Worm (Caenorhabditis elegans) whole organism, L4/young adult: ENCODE measurements around the gene scd-1.

Experiments used
- W03F9.2 ChIP-seq: fragments of 150-350 bp; optimal IDR thresholded peaks from 2 replicates; lab custom pipeline; 2014; ENCODE audit warnings: missing biosample characterization, missing genetic modification characterization
- dao-5 ChIP-seq: sonication (generic microtip); optimal IDR thresholded peaks from 2 replicates; lab custom pipeline; 2016; ENCODE audit warnings: missing genotype, missing genetic modification characterization, moderate library complexity, missing compliant biosample characterization
- him-1 ChIP-seq: sonication (generic microtip); optimal IDR thresholded peaks from 2 replicates; lab custom pipeline; 2016; ENCODE audit warnings: missing genotype, missing genetic modification reagents, missing genetic modification characterization, missing compliant biosample characterization

Gene scd-1

DNA sequence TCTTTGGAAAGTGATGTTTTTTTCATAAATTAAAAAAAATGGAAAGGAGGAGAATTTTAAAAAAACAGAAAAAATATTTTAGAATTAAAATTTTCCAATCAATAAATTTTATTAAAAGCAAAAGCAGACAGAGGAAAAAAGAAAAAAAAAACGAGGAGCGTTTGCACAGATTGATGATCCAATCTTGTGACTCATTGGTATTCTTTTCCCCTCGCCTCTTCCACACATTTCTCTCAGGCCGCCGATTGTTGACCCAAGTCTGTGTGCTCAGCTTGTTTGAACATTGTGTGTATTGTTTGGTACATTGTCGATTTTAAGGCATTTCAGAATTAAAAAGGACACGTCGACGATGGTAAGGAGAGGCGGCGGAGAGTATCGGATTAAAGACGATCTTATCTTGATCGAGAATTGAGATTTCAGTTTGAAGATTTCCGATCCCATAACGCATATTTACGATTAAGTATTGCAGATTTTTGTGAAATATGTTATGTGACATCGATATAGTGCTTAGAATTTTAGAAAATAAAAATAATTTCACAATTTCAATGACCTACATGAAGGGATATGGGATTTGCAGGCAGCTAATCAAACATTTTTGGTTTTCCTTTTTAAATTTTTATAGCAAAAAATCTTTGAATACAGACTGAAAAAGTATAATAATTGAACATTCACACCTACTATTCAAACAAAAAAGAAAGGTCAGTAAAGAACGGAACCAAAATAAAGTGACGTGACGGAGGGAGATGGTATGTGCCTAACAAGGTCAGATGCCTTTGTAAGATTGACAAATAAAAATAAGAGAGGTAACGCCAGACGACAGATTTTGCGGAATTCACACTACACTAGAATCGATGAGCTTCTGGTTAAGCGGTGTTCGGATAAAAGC lies 9.8 kb downstream of the scd-1 start:
- no peak for TF ChIP-seq him-1 (tag; lab: Kevin White, UChicago)
- TF ChIP-seq W03F9.2 (tag; lab: Kevin White, UChicago): no peak
- no peak for TF ChIP-seq dao-5 (tag; lab: Kevin White, UChicago)

DNA sequence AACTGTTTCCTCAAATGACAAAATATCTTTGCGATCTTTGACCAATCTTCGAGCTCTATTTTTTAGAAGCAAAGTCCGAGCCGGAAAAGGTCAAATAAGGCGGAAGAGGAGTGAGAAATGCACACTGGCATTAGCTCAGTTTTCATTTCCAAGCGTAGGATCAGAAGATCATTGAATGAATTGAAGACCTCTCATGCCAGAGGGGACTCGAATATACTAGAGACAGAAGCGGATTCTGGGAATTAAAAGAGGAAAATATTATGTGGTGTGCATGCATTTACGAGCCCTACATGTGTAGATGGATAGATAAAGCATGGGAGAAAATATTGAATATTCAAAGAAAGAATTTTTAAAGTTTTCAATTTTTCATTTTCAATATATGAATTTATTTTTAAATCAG lies 12.2 kb downstream of the scd-1 start:
- TF ChIP-seq dao-5 (tag; lab: Kevin White, UChicago): no peak
- TF ChIP-seq him-1 (tag; lab: Kevin White, UChicago): no peak
- TF ChIP-seq W03F9.2 (tag; lab: Kevin White, UChicago): no peak

DNA sequence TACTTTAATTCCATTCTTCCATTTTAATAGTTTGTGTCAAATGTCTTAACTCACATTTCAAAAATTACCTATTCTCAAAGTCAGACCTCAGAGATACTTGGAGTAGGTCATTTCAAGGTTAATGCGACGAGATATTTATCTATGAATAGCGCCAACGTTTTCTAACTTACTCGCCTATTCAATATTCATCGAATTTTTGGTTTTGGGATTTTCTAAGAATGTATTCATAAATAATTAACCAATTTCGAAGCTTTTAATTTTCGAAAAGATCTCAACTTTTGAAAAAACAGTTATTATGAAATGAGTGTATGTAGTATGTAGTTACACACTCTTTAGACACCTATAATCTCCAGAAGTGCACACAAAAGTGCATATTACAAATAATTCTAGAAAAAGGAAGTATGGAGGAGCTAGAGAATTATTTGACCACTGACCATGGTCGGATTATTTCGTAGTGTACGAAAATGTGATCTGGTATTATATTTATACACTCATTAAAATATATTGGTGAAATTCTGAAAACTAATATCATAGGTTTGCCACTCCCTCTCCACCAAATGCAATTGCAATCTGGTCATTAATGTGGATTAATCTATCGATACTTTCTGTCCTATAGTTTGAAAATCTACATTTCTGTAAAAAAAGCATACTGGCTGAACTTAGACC lies 13.0 kb downstream of the scd-1 start:
- TF ChIP-seq him-1 (tag; lab: Kevin White, UChicago) (no peak), dao-5 (tag; lab: Kevin White, UChicago) (no peak), W03F9.2 (tag; lab: Kevin White, UChicago) (no peak)

DNA sequence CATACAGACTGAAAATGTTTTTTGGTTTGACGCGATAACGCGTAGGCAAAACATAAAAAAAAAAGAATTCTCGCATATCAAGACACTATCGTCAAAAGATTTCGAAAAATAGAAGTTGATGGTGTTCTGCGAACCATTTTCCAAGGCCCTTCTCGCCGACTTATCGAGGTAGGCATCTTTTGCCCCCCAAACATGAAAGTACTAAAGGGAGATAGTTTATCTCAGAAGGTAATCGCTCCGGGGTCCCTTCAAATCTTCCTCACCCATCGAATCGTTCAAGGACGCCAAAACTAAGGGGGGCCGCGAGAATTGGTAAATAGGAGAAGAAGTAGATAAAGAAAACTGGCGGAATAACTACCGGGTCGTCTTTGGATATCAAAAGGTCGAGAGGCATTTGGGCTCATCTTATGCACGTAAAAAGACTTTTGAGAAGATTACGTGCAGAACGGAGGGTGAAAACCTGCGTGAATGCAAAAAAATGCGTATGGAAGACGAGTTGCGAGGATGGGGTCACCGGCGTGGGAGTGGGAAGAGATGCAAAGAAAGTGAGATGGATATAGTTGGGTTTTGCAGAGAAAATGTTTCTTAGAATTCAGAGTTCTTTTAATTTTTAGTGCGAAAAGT lies 14.1 kb downstream of the scd-1 start:
- TF ChIP-seq W03F9.2 (tag; lab: Kevin White, UChicago) (no peak), dao-5 (tag; lab: Kevin White, UChicago) (no peak), him-1 (tag; lab: Kevin White, UChicago) (no peak)

DNA sequence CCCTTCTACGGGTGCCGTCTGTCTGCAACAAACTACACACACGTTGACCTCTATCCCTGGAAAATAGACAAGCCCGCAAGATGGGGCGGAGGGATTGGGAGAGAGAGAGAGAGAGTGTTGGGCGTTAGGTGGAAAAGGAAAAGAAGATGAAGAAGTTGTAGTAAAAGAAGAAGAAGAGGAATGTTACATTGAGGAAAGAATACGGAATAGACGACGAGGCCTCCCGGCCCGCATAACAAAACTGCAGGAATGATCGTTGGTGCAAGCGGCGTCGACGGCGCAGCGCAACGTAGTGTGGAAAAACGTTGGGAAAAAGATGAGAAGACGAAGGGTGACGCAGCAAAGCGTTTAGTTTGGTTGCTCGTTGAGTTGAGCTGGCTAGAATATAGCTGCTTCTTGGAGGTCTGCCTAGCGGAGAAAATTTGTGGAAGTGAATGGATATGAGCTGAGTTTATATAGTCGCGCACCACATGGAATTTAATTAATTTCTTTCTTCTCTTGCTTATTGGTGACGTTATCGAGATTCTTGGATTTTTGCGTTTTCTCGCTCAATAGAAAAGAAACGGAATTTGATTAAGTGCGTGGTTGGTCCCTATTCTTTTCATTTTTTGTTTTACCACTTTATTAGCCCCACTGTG lies 15.3 kb downstream of the scd-1 start:
- TF ChIP-seq him-1 (tag; lab: Kevin White, UChicago): peak; percentile 30
- no peak for TF ChIP-seq dao-5 (tag; lab: Kevin White, UChicago)
- no peak for TF ChIP-seq W03F9.2 (tag; lab: Kevin White, UChicago)

DNA sequence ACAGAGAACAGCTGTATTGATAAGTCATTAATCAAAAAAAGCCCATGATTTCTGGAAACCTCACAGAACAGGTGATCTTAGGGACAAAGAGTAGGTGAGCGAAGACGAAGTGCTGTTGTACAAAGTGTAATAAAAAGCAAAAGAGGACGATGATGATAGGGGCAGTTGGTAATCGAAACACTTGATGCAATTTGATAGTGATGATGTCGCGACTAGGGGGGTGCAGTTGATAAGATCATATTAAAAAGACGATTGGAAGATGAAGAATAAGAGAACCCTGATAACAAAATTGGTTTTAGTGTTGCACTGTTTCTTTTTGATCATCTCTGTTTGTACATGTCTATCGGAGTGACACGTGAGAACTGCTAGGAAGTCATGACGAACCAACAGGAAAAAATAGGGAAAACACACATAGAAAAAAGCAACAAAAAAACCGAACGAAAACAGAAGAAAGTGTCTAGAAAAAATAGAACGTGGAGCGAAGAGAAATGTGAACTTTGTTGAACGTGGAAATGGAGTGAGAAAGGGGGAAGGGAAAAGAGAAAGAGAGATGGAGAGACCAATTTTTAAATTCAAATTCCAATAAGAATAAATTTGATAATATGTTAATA lies 16.1 kb downstream of the scd-1 start:
- no peak for TF ChIP-seq W03F9.2 (tag; lab: Kevin White, UChicago)
- no peak for TF ChIP-seq him-1 (tag; lab: Kevin White, UChicago)

DNA sequence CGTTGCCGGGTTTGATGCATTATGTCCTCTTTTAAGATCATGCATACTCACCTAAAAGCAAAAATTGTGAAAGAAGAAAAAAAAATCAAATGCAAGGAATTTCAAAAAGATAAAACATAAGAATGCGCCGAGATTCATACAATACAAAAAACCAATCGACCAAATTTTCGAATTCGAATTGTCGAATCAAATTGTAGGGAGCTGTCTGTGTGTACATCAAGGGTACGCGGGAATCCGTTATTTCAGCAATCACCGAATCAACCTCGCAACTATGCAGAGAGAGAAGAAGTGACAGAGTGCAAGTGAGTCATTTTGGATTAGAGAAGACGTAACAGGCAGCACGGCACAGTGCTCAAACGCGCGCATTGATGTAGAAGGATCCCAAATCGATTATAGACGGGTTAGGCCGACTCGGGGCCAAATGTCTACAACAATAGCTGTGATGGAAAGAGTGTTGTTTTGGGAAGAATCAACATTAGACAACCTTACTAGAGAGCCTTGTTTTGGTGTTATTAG lies 22.2 kb downstream of the scd-1 start, which contains the start of gene sdz-19:
TSS of gene sdz-19 (minus strand) at position 51 of the 516 bp plus-strand sequence.
- TF ChIP-seq him-1 (tag; lab: Kevin White, UChicago) (no peak), W03F9.2 (tag; lab: Kevin White, UChicago) (no peak), dao-5 (tag; lab: Kevin White, UChicago) (no peak)

DNA sequence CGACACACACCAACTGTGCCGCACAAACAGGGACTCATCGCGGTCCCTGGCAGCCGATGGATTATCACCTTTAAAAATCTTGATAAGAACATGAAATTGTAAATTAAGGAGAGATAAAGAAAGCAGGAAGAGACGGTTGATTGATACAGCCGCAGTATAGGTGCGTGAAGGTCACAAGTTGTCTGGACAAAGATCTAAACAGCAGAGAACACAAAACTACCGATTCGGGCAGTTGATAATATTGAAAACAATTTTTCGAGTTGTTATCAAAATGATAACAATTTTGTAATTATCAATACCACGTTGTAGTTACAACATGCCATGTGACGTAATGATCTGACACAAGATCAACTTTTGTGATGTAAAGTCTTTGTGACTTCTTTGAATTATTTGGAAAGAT lies 24.8 kb downstream of the scd-1 start:
- TF ChIP-seq him-1 (tag; lab: Kevin White, UChicago): no peak
- peak; percentile 13 for TF ChIP-seq W03F9.2 (tag; lab: Kevin White, UChicago)
- TF ChIP-seq dao-5 (tag; lab: Kevin White, UChicago): no peak

DNA sequence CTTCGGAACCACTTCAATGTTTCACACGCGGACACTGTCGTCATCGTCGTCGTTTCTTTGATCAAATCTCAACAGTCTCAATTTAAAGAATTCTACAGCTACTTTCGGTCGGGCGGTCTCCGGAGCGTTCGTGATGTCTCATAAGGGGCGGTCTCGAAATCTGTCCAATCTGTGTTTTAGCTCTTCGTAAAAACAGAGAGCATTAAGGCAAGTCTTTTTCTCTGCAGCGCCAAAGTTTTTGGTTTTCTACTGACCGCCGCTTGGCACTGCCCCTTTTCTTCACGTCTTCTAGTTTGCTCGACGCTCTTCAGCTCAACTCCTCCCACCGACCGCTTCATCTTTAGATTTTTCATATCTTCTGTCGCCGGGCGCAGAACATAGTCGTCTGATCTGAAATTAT lies 33.1 kb downstream of the scd-1 start, which contains the start of gene lips-1:
TSS of gene lips-1 (plus strand) at position 301 of the 400 bp plus-strand sequence.
- TF ChIP-seq W03F9.2 (tag; lab: Kevin White, UChicago) (no peak), him-1 (tag; lab: Kevin White, UChicago) (no peak), dao-5 (tag; lab: Kevin White, UChicago) (no peak)

DNA sequence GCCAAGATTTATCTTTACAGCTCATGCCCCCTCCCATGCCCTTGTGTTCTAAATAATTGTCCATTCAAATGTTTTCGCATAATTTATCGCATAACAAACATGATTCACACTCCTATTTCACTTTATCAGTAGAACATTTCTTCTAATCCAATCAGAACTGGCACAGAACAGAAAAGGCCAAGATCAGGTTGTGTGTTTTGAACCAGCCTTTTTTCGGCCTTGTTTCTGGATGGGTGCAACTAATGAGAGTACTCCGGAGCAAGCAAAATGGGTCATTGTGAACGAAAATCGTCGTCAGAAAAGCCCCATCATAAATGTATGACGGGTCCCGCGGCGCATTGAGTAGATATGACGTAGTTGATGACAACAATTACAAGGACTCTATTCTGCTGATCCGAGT lies 34.5 kb downstream of the scd-1 start:
- TF ChIP-seq dao-5 (tag; lab: Kevin White, UChicago) (no peak), him-1 (tag; lab: Kevin White, UChicago) (no peak), W03F9.2 (tag; lab: Kevin White, UChicago) (no peak)

DNA sequence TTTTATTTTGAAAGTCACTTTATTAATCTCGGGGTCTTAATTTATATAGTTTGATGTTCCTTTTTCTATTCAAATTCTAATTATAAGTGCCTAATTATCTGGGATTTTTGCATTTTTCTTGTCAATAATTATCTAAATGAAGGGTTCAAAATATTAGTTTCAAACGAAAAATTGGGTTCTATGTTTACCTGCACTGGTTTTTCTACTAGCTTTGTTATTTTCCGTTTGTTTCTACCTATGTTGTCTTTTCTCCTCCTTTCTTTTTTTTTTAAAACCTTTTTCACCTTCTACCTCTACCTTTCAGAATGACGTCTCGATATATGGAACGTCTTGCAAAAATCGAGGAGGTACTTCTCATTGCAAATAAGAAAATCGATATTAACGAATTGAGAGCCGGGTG lies 40.8 kb downstream of the scd-1 start, which contains the start of gene tbc-13:
TSS of gene tbc-13 (plus strand) at position 301 of the 400 bp plus-strand sequence.
- TF ChIP-seq W03F9.2 (tag; lab: Kevin White, UChicago): no peak
- no peak for TF ChIP-seq him-1 (tag; lab: Kevin White, UChicago)
- no peak for TF ChIP-seq dao-5 (tag; lab: Kevin White, UChicago)

DNA sequence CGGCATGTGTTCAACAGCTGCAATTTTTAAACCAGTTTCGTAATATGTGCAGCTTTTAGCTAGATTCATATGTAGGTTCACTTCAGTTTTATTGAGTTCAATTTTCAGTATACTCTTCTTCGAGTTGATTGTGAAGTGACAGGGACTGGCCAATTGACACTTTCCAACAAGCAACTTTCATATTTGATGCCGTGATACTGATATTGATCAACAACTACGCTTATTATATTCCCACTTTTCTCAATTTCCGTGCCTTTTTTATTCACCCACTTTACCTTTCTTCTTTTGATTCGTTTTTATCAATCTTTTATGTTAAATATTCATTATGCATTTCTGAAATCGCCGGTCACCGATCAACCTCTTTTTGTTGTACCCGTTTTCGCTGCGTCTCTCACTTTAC lies 41.5 kb downstream of the scd-1 start:
- TF ChIP-seq W03F9.2 (tag; lab: Kevin White, UChicago) (no peak), him-1 (tag; lab: Kevin White, UChicago) (no peak), dao-5 (tag; lab: Kevin White, UChicago) (no peak)
